Fruit fly (Drosophila melanogaster) whole organism, prepupa: Measurements from ENCODE around the gene CG3603.

Experiments used
- CG10631 ChIP-seq: fragments of 200-800 bp; sonication (Bioruptor generic); optimal IDR thresholded peaks from 2 replicates; lab custom pipeline; 2016; ENCODE audit warnings: missing biosample characterization, missing genetic modification characterization
- CG10669 ChIP-seq: fragments of 200-800 bp; sonication (Bioruptor generic); optimal IDR thresholded peaks from 3 replicates; lab custom pipeline; 2018; ENCODE audit warnings: missing biosample characterization, mild to moderate bottlenecking, missing genetic modification characterization, moderate library complexity
- CG3032 ChIP-seq: fragments of 200-800 bp; optimal IDR thresholded peaks from 2 replicates; lab custom pipeline; 2019; ENCODE audit warnings: missing biosample characterization, mild to moderate bottlenecking, missing genetic modification characterization, moderate library complexity
- CG31627 ChIP-seq: fragments of 200-800 bp; sonication (Bioruptor generic); optimal IDR thresholded peaks from 3 replicates; lab custom pipeline; 2016; ENCODE audit warnings: missing biosample characterization, missing genetic modification characterization
- CG34406 ChIP-seq: fragments of 200-800 bp; sonication (Bioruptor generic); optimal IDR thresholded peaks from 3 replicates; lab custom pipeline; 2016; ENCODE audit warnings: missing biosample characterization, missing genetic modification characterization
- CG8319 ChIP-seq: fragments of 200-800 bp; sonication (Bioruptor generic); optimal IDR thresholded peaks from 3 replicates; lab custom pipeline; 2016; ENCODE audit warnings: missing biosample characterization, missing genetic modification characterization
- Hr39 ChIP-seq: fragments of 200-800 bp; sonication (Bioruptor generic); optimal IDR thresholded peaks from 2 replicates; lab custom pipeline; 2016; ENCODE audit warnings: missing biosample characterization, missing genetic modification characterization
- Met ChIP-seq: fragments of 200-800 bp; sonication (Bioruptor generic); optimal IDR thresholded peaks from 3 replicates; lab custom pipeline; 2016; ENCODE audit warnings: missing biosample characterization, missing genetic modification characterization
- achi ChIP-seq: fragments of 200-800 bp; sonication (Bioruptor generic); optimal IDR thresholded peaks from 3 replicates; lab custom pipeline; 2016; ENCODE audit warnings: missing biosample characterization, missing genetic modification characterization
- dsx ChIP-seq: fragments of 200-800 bp; optimal IDR thresholded peaks from 3 replicates; lab custom pipeline; 2019; ENCODE audit warnings: missing biosample characterization, mild to moderate bottlenecking, missing genetic modification characterization, moderate library complexity; ENCODE audit not compliant: poor library complexity, severe bottlenecking
- fd59A ChIP-seq: fragments of 200-800 bp; sonication (Bioruptor generic); optimal IDR thresholded peaks from 2 replicates; lab custom pipeline; 2017; ENCODE audit warnings: missing biosample characterization, mild to moderate bottlenecking, missing genetic modification characterization, missing genetic modification reagents
- svp ChIP-seq: fragments of 200-800 bp; sonication (Bioruptor generic); peaks from one replicate; lab custom pipeline; 2016; ENCODE audit warnings: missing biosample characterization, missing genetic modification characterization

DNA sequence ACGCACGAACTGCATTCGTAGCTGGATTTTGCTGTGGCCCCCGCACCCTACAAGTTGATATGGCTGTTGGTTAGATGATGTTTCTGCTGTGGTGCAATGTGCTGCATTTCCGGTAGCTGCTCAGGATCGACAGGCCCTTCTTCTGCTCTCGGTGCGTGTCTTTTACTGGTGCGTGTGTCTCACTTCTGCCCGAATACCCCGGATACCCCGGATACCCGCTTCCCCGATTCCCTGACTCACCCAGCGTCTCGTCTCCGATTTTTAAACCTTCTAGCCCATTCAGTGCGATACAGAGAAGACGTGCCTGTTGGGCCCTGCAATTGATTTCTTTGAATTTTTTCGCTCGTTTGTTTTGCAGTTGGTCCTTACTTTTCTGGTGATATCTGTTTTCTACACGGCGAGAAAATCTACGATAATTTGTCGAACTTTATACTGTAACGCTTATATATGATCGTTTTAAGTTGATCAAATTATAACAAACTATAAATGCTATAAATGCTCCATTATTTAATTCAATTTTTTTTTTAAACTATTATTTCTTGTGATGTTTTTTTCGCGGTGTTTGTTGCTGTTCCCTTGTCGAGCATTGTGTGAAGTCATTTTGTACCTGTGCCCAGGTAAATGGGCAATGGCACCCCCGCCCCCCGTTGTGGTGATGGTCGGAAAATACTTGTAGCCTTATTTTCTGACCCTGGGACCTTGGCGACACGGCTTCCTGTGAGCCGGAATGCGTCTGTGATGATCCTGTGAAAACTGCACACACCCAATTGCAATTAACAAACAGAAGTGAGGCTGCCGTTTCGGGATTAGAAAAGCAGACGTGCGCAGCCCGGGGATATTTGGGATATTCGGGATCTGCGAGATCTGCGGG lies 37.3 kb downstream of the CG3603 start:
- TF ChIP-seq svp (GFP tag; lab: Kevin White, UChicago): peak; percentile 88
- peak; percentile 34 for TF ChIP-seq CG8319 (GFP tag; lab: Kevin White, UChicago)
- peak; percentile 87 for TF ChIP-seq CG3032
- TF ChIP-seq Met (GFP tag; lab: Kevin White, UChicago): peak; percentile 84
- TF ChIP-seq CG10669 (GFP tag; lab: Kevin White, UChicago): peak; percentile 85
- peak; percentile 81 for TF ChIP-seq CG10631 (GFP tag; lab: Kevin White, UChicago)
- peak; percentile 75 for TF ChIP-seq achi (GFP tag; lab: Kevin White, UChicago)
- TF ChIP-seq CG31627: peak; percentile 76
- peak; percentile 74 for TF ChIP-seq CG34406 (GFP tag; lab: Kevin White, UChicago)
- TF ChIP-seq dsx (GFP tag; lab: Kevin White, UChicago): peak; percentile 87
- peak; percentile 73 for TF ChIP-seq Hr39 (GFP tag; lab: Kevin White, UChicago)
- TF ChIP-seq fd59A (GFP tag; lab: Kevin White, UChicago): peak; percentile 73
